Worm (Caenorhabditis elegans) whole organism, L4 larva: ENCODE measurements around the gene ins-39.
A peak's percentile ranks its signal among the peaks of the same experiment; 100 is the strongest.

Experiments
- D1046.2 ChIP-seq: fragments of 200-800 bp; sonication (Bioruptor generic); IDR thresholded peaks from 2 replicates; pipeline ENCODE4 v1.3.6; 2022; ENCODE audit warnings: missing genetic modification characterization, missing compliant biosample characterization
- F37D6.2 ChIP-seq: sonication (generic microtip); optimal IDR thresholded peaks from 2 replicates; lab custom pipeline; 2016; ENCODE audit warnings: mild to moderate bottlenecking, missing genetic modification characterization, missing compliant biosample characterization
- F44E2.7 ChIP-seq: fragments of 200-800 bp; sonication (Bioruptor generic); IDR thresholded peaks from 2 replicates; pipeline ENCODE4 v2.1.2; 2022; ENCODE audit warnings: missing genetic modification characterization, missing compliant biosample characterization
- T20F7.1 ChIP-seq: fragments of 200-800 bp; sonication (Bioruptor generic); optimal IDR thresholded peaks from 2 replicates; lab custom pipeline; 2018; ENCODE audit warnings: mild to moderate bottlenecking, missing genetic modification characterization, missing compliant biosample characterization
- Y5F2A.4 ChIP-seq: fragments of 200-800 bp; sonication (Bioruptor generic); optimal IDR thresholded peaks from 2 replicates; lab custom pipeline; 2018; ENCODE audit warnings: mild to moderate bottlenecking, missing genetic modification characterization, missing compliant biosample characterization
- ZK546.5 ChIP-seq, 2 experiments: sonication (generic microtip); optimal IDR thresholded peaks; 2 replicates each; lab custom pipeline; 2017; ENCODE audit warnings: missing biosample characterization in 2 of 2, missing genetic modification characterization in 2 of 2
- aha-1 ChIP-seq: fragments of 150-350 bp; peaks from one replicate; lab custom pipeline; 2014; ENCODE audit warnings: missing biosample characterization, missing genetic modification characterization
- ama-1 ChIP-seq: fragments of 150-350 bp; optimal IDR thresholded peaks from 2 replicates; lab custom pipeline; 2014; ENCODE audit warnings: inconsistent platforms, mixed read lengths
- attf-4 ChIP-seq: sonication (generic microtip); optimal IDR thresholded peaks from 3 replicates; lab custom pipeline; 2017; ENCODE audit warnings: missing biosample characterization, missing genetic modification characterization
- ceh-28 ChIP-seq: fragments of 150-350 bp; optimal IDR thresholded peaks from 2 replicates; lab custom pipeline; 2014; ENCODE audit warnings: missing biosample characterization, missing genetic modification reagents, missing genetic modification characterization
- ceh-62 ChIP-seq: sonication (generic microtip); optimal IDR thresholded peaks from 2 replicates; lab custom pipeline; 2017; ENCODE audit warnings: missing biosample characterization, missing genetic modification characterization
- ceh-82 ChIP-seq: sonication (generic microtip); optimal IDR thresholded peaks from 2 replicates; lab custom pipeline; 2017; ENCODE audit warnings: missing biosample characterization, missing genetic modification characterization
- cey-2 ChIP-seq: sonication (generic microtip); optimal IDR thresholded peaks from 3 replicates; lab custom pipeline; 2017; ENCODE audit warnings: missing genetic modification characterization, mild to moderate bottlenecking, missing compliant biosample characterization, antibody characterized with exemption, borderline replicate concordance; ENCODE audit not compliant: insufficient read depth
- daf-12 ChIP-seq: fragments of 150-350 bp; optimal IDR thresholded peaks from 2 replicates; lab custom pipeline; 2014; ENCODE audit warnings: missing biosample characterization, missing genetic modification reagents, missing genetic modification characterization
- dmd-6 ChIP-seq: fragments of 200-800 bp; sonication (Bioruptor generic); IDR thresholded peaks from 2 replicates; pipeline ENCODE4 v1.3.6; 2022; ENCODE audit warnings: missing genetic modification reagents, missing genetic modification characterization, missing compliant biosample characterization
- dmd-8 ChIP-seq: fragments of 200-800 bp; sonication (Bioruptor generic); IDR thresholded peaks from 2 replicates; pipeline ENCODE4 v1.3.6; 2022; ENCODE audit warnings: missing genetic modification characterization, missing compliant biosample characterization
- egl-27 ChIP-seq: sonication (generic microtip); optimal IDR thresholded peaks from 3 replicates; lab custom pipeline; 2017; ENCODE audit warnings: missing biosample characterization, missing genetic modification reagents, missing genetic modification characterization
- egl-43 ChIP-seq: fragments of 200-800 bp; sonication (Bioruptor generic); IDR thresholded peaks from 2 replicates; pipeline ENCODE4 v1.3.6; 2022; ENCODE audit warnings: missing genetic modification reagents, missing genetic modification characterization, missing compliant biosample characterization
- fkh-10 ChIP-seq: fragments of 150-350 bp; optimal IDR thresholded peaks from 2 replicates; lab custom pipeline; 2014; ENCODE audit warnings: missing biosample characterization, missing genetic modification reagents, missing genetic modification characterization
- fos-1 ChIP-seq: fragments of 150-350 bp; optimal IDR thresholded peaks from 2 replicates; lab custom pipeline; 2014; ENCODE audit warnings: missing biosample characterization, missing genetic modification characterization
- hmg-1.1 ChIP-seq: fragments of 200-800 bp; sonication (Bioruptor generic); IDR thresholded peaks from 2 replicates; pipeline ENCODE4 v1.3.6; 2022; ENCODE audit warnings: missing genetic modification reagents, missing genetic modification characterization, missing compliant biosample characterization
- lin-1 ChIP-seq: fragments of 200-800 bp; sonication (Bioruptor generic); IDR thresholded peaks from 2 replicates; pipeline ENCODE4 v1.3.6; 2022; ENCODE audit warnings: missing genetic modification reagents, missing genetic modification characterization, missing compliant biosample characterization
- lin-13 ChIP-seq: fragments of 150-350 bp; optimal IDR thresholded peaks from 2 replicates; lab custom pipeline; 2014; ENCODE audit warnings: missing biosample characterization, missing genetic modification reagents, missing genetic modification characterization
- lin-15B ChIP-seq: fragments of 150-350 bp; sonication (generic microtip); optimal IDR thresholded peaks from 3 replicates; lab custom pipeline; 2014; ENCODE audit warnings: missing biosample characterization, missing genetic modification characterization
- lin-38 ChIP-seq: fragments of 200-800 bp; sonication (Bioruptor generic); IDR thresholded peaks from 2 replicates; pipeline ENCODE4 v1.3.6; 2022; ENCODE audit warnings: missing genetic modification reagents, missing genetic modification characterization, missing compliant biosample characterization
- lir-3 ChIP-seq: sonication (generic microtip); optimal IDR thresholded peaks from 2 replicates; lab custom pipeline; 2016; ENCODE audit warnings: mild to moderate bottlenecking, missing genetic modification characterization, missing compliant biosample characterization
- lsy-2 ChIP-seq, 2 experiments: fragments of 150-350 bp in 1 of 2; sonication (generic microtip) in 1 of 2; optimal IDR thresholded peaks; 2 replicates each; lab custom pipeline; 2014 to 2017; ENCODE audit warnings: missing biosample characterization in 2 of 2, missing genetic modification characterization in 2 of 2
- madf-5 ChIP-seq, 2 experiments: fragments of 200-800 bp; sonication (Bioruptor generic); IDR thresholded peaks; 2 replicates each; pipeline ENCODE4 v1.3.6; 2022; ENCODE audit warnings: missing compliant biosample characterization in 2 of 2, missing genetic modification characterization in 2 of 2
- madf-9 ChIP-seq: fragments of 200-800 bp; sonication (Bioruptor generic); conservative IDR thresholded peaks from 2 replicates; pipeline ENCODE4 v1.3.6; 2022; ENCODE audit warnings: missing genetic modification reagents, missing genetic modification characterization, missing compliant biosample characterization
- mdt-29 ChIP-seq: fragments of 200-800 bp; sonication (Bioruptor generic); IDR thresholded peaks from 2 replicates; pipeline ENCODE4 v1.3.6; 2022; ENCODE audit warnings: missing genetic modification reagents, missing genetic modification characterization, missing compliant biosample characterization
- mes-2 ChIP-seq: sonication (generic microtip); optimal IDR thresholded peaks from 2 replicates; lab custom pipeline; 2016; ENCODE audit warnings: missing genotype, mild to moderate bottlenecking, missing genetic modification characterization, missing compliant biosample characterization; ENCODE audit not compliant: poor library complexity, severe bottlenecking
- nhr-237 ChIP-seq: sonication (generic microtip); optimal IDR thresholded peaks from 2 replicates; lab custom pipeline; 2017; ENCODE audit warnings: missing biosample characterization, missing genetic modification characterization
- nhr-41 ChIP-seq: fragments of 200-800 bp; sonication (Bioruptor generic); IDR thresholded peaks from 2 replicates; pipeline ENCODE4 v1.3.6; 2022; ENCODE audit warnings: missing genetic modification reagents, missing genetic modification characterization, missing compliant biosample characterization
- nhr-42 ChIP-seq: fragments of 200-800 bp; sonication (Bioruptor generic); IDR thresholded peaks from 2 replicates; pipeline ENCODE4 v1.3.6; 2022; ENCODE audit warnings: missing genetic modification characterization, missing compliant biosample characterization
- nhr-48 ChIP-seq: sonication (generic microtip); optimal IDR thresholded peaks from 2 replicates; lab custom pipeline; 2016; ENCODE audit warnings: mild to moderate bottlenecking, missing genetic modification characterization, missing compliant biosample characterization
- nhr-6 ChIP-seq: fragments of 150-350 bp; optimal IDR thresholded peaks from 2 replicates; lab custom pipeline; 2014; ENCODE audit warnings: missing biosample characterization, missing genetic modification characterization
- nhr-76 ChIP-seq: fragments of 150-350 bp; optimal IDR thresholded peaks from 2 replicates; lab custom pipeline; 2014; ENCODE audit warnings: missing biosample characterization, missing genetic modification characterization
- php-3 ChIP-seq: fragments of 200-800 bp; sonication (Bioruptor generic); IDR thresholded peaks from 2 replicates; pipeline ENCODE4 v1.3.6; 2022; ENCODE audit warnings: missing genetic modification reagents, missing genetic modification characterization, missing compliant biosample characterization
- pqm-1 ChIP-seq: sonication (generic microtip); optimal IDR thresholded peaks from 2 replicates; lab custom pipeline; 2017; ENCODE audit warnings: missing biosample characterization, missing genetic modification characterization
- saeg-2 ChIP-seq: fragments of 200-800 bp; sonication (Bioruptor generic); IDR thresholded peaks from 2 replicates; pipeline ENCODE4 v1.3.6; 2022; ENCODE audit warnings: missing genetic modification reagents, missing genetic modification characterization, missing compliant biosample characterization
- sdz-12 ChIP-seq: fragments of 200-800 bp; sonication (Bioruptor generic); optimal IDR thresholded peaks from 2 replicates; lab custom pipeline; 2018; ENCODE audit warnings: mild to moderate bottlenecking, missing genetic modification characterization, missing compliant biosample characterization
- skn-1 ChIP-seq: fragments of 150-350 bp; optimal IDR thresholded peaks from 2 replicates; lab custom pipeline; 2014; ENCODE audit warnings: missing biosample characterization, missing genetic modification characterization
- snpc-1.2 ChIP-seq: fragments of 200-800 bp; sonication (Bioruptor generic); IDR thresholded peaks from 2 replicates; pipeline ENCODE4 v1.3.6; 2022; ENCODE audit warnings: missing genetic modification reagents, missing genetic modification characterization, missing compliant biosample characterization
- spr-3 ChIP-seq: fragments of 200-800 bp; sonication (Bioruptor generic); optimal IDR thresholded peaks from 2 replicates; lab custom pipeline; 2018; ENCODE audit warnings: mild to moderate bottlenecking, missing genetic modification characterization, missing compliant biosample characterization
- tra-1 ChIP-seq: fragments of 200-800 bp; sonication (Bioruptor generic); IDR thresholded peaks from 2 replicates; pipeline ENCODE4 v1.3.6; 2022; ENCODE audit warnings: missing genetic modification reagents, missing genetic modification characterization, missing compliant biosample characterization
- unc-39 ChIP-seq: sonication (generic microtip); optimal IDR thresholded peaks from 2 replicates; lab custom pipeline; 2017; ENCODE audit warnings: missing biosample characterization, missing genetic modification characterization
- zfp-2 ChIP-seq: sonication (generic microtip); optimal IDR thresholded peaks from 2 replicates; lab custom pipeline; 2016; ENCODE audit warnings: mild to moderate bottlenecking, missing genetic modification characterization, missing compliant biosample characterization
- ztf-7 ChIP-seq: fragments of 150-350 bp; optimal IDR thresholded peaks from 2 replicates; lab custom pipeline; 2014; ENCODE audit warnings: missing biosample characterization, missing genetic modification characterization

The ins-39 gene

ce11 chrX:1360631-1361030 is 16.4 kb upstream of the ins-39 start, which contains the start of gene F56C3.4:
TSS of gene F56C3.4 (minus strand) at chrX:1360731.
- no peak for TF ChIP-seq fos-1 (tag; lab: Kevin White, UChicago)
- TF ChIP-seq aha-1 (tag; lab: Kevin White, UChicago): peak; percentile 89
- TF ChIP-seq, all 104 proteins: peak for 1

ce11 chrX:1358295-1358694 is 14.1 kb upstream of the ins-39 start, which contains the start of gene F56C3.3:
TSS of gene F56C3.3 (minus strand) at chrX:1358395.
- no peak for TF ChIP-seq lin-15B (tag; lab: Kevin White, UChicago)
- TF ChIP-seq Y5F2A.4 (GFP tag; lab: Kevin White, UChicago): no peak
- TF ChIP-seq hmg-1.1: no peak
- TF ChIP-seq lin-1 (GFP tag; lab: Robert Waterston, UW): no peak
- no peak for TF ChIP-seq zfp-2 (tag; lab: Kevin White, UChicago)
- TF ChIP-seq daf-12 (tag; lab: Kevin White, UChicago): no peak
- TF ChIP-seq skn-1 (tag; lab: Kevin White, UChicago): no peak
- no peak for TF ChIP-seq saeg-2 (GFP tag; lab: Robert Waterston, UW)
- no peak for TF ChIP-seq F37D6.2 (tag; lab: Kevin White, UChicago)
- TF ChIP-seq php-3 (GFP tag; lab: Robert Waterston, UW): no peak
- no peak for TF ChIP-seq fkh-10 (GFP tag; lab: Kevin White, UChicago)
- TF ChIP-seq ztf-7 (tag; lab: Kevin White, UChicago): no peak
- TF ChIP-seq lsy-2 (tag; optimal IDR thresholded peaks at IDR 0.05; lab: Kevin White, UChicago): no peak
- TF ChIP-seq nhr-6 (tag; lab: Kevin White, UChicago): no peak
- TF ChIP-seq T20F7.1 (GFP tag; lab: Kevin White, UChicago): no peak
- no peak for TF ChIP-seq egl-27 (tag; lab: Kevin White, UChicago)
- TF ChIP-seq ceh-62 (tag; lab: Kevin White, UChicago): no peak

- TF ChIP-seq T20F7.1 (GFP tag; lab: Kevin White, UChicago): peak; percentile 90
- peak; percentile 76 for TF ChIP-seq mdt-29 (GFP tag; lab: Robert Waterston, UW)
- peak; percentile 82 for TF ChIP-seq lin-38 (GFP tag; lab: Robert Waterston, UW)
- peak; percentile 94 for TF ChIP-seq madf-9 (GFP tag; lab: Robert Waterston, UW)
- no peak for TF ChIP-seq F44E2.7 (GFP tag; lab: Robert Waterston, UW)
- peak; percentile 97 for TF ChIP-seq egl-43 (GFP tag; lab: Robert Waterston, UW)
- TF ChIP-seq ceh-28 (tag; lab: Kevin White, UChicago): peak; percentile 90
- peak; percentile 34 for TF ChIP-seq pqm-1 (tag; lab: Kevin White, UChicago)
- no peak for TF ChIP-seq sdz-12 (GFP tag; lab: Kevin White, UChicago)
- TF ChIP-seq aha-1 (tag; lab: Kevin White, UChicago): peak; percentile 100
- TF ChIP-seq lin-13 (GFP tag; lab: Kevin White, UChicago): peak; percentile 94
- peak; percentile 81 for TF ChIP-seq D1046.2
- TF ChIP-seq spr-3 (GFP tag; lab: Kevin White, UChicago): peak; percentile 90
- peak; percentile 77 for TF ChIP-seq nhr-76 (tag; lab: Kevin White, UChicago)
- TF ChIP-seq ama-1 (lab: Kevin White, UChicago): no peak
- peak; percentile 92 for TF ChIP-seq dmd-6 (GFP tag; lab: Robert Waterston, UW)
- TF ChIP-seq attf-4 (tag; lab: Kevin White, UChicago): peak; percentile 55
- TF ChIP-seq nhr-42 (GFP tag; lab: Robert Waterston, UW): peak; percentile 98
- TF ChIP-seq unc-39: peak; percentile 58
- TF ChIP-seq cey-2 (tag; lab: Kevin White, UChicago): no peak
- peak in 1 of 2 experiments; percentile 66; a peak in 1 of 4 replicates for TF ChIP-seq madf-5 (GFP tag; IDR thresholded peaks at IDR 0.05; lab: Robert Waterston, UW)
- TF ChIP-seq snpc-1.2 (GFP tag; lab: Robert Waterston, UW): no peak
- peak; percentile 93 to 95 for TF ChIP-seq lsy-2 (tag; optimal IDR thresholded peaks at IDR 0.05; lab: Kevin White, UChicago)
- peak in 1 of 2 experiments; percentile 73 for TF ChIP-seq ZK546.5 (tag; optimal IDR thresholded peaks at IDR 0.05; lab: Kevin White, UChicago)
- peak; percentile 87 for TF ChIP-seq tra-1 (GFP tag; lab: Robert Waterston, UW)
- TF ChIP-seq skn-1 (tag; lab: Kevin White, UChicago): peak; percentile 67
- TF ChIP-seq nhr-237: peak; percentile 88
- peak; percentile 44 for TF ChIP-seq ceh-82 (tag; lab: Kevin White, UChicago)
- 0 out of 2 replicates have a peak, but pooled peaks have one; percentile 62 for TF ChIP-seq dmd-8 (GFP tag; lab: Robert Waterston, UW)
- peak; percentile 100 for TF ChIP-seq hmg-1.1
- TF ChIP-seq lir-3 (tag; lab: Kevin White, UChicago): peak; percentile 78
- TF ChIP-seq nhr-41: 0 out of 2 replicates have a peak, but pooled peaks have one; percentile 45
- peak; percentile 97 for TF ChIP-seq mes-2
- peak; percentile 94 for TF ChIP-seq nhr-48
- TF ChIP-seq php-3 (GFP tag; lab: Robert Waterston, UW): peak; percentile 95
Observed at ce11 chrX:1344818-1345217, 597 bp upstream of the ins-39 start.
